Worm (Caenorhabditis elegans) whole organism, midembryonic: ENCODE results near the gene srh-292.

Experiments
- flt-1 ChIP-seq: fragments of 200-800 bp; sonication (Bioruptor generic); IDR thresholded peaks from 2 replicates; pipeline ENCODE4 v1.3.6; 2022; ENCODE audit warnings: missing genetic modification characterization, missing compliant biosample characterization
- klf-2 ChIP-seq: fragments of 200-800 bp; sonication (Bioruptor generic); conservative IDR thresholded peaks from 2 replicates; pipeline ENCODE4 v1.3.6; 2022; ENCODE audit warnings: missing genetic modification reagents, missing genetic modification characterization, missing compliant biosample characterization
- tab-1 ChIP-seq: fragments of 200-800 bp; sonication (Bioruptor generic); IDR thresholded peaks from 2 replicates; pipeline ENCODE4 v1.3.6; 2022; ENCODE audit warnings: missing genetic modification characterization, missing compliant biosample characterization
- ztf-23 ChIP-seq: fragments of 200-800 bp; sonication (Bioruptor generic); IDR thresholded peaks from 2 replicates; pipeline ENCODE4 v1.3.6; 2022; ENCODE audit warnings: missing genetic modification reagents, missing genetic modification characterization, missing compliant biosample characterization

DNA sequence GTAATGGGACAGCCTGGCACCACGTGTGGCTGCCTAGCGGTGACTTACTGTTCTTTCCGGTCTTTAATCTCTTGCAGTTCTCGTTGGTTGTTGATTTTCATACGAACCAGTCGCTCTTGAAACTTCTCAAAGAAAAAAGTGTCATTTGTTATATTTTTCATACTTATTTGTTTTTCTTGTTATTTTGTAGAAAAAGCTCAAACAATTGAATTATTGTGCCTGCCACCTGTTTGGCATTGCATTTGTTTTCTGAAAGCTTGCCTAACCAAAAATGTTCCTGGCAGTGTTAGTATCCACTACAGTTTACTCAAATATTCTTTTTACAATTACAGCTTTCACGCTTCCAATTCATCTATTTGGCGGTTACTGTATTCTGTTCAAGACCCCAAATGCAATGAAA lies 37.5 kb upstream of the srh-292 start, which contains the start of the genes C47A10.16 and srh-283:
- no peak for TF ChIP-seq tab-1 (GFP tag; lab: Robert Waterston, UW)
- no peak for TF ChIP-seq klf-2 (GFP tag; lab: Robert Waterston, UW)
- no peak for TF ChIP-seq flt-1 (GFP tag; lab: Robert Waterston, UW)
- TF ChIP-seq ztf-23, result no peak
